Fruit fly (Drosophila melanogaster): ENCODE measurements around the gene CG9192.

Gene CG9192

dm6 chr3L:1204674-1205547 is 33.2 kb downstream of the CG9192 start, which contains the start of gene CG9119 (continued):
- TF ChIP-seq CG15011 (GFP tag; optimal IDR thresholded peaks at IDR 0.05) (peak; percentile 66), CG34422 (GFP tag; IDR thresholded peaks at IDR 0.05) (no peak), HLH3B (GFP tag; IDR thresholded peaks at IDR 0.05) (peak; percentile 39; the same call in 1 of the 2 replicates), Drgx (GFP tag; IDR thresholded peaks at IDR 0.05) (no peak), Bdp1 (GFP tag; optimal IDR thresholded peaks at IDR 0.05) (peak; percentile 15), phol (tag; optimal IDR thresholded peaks at IDR 0.05) (peak; percentile 60), CG3726 (GFP tag; IDR thresholded peaks at IDR 0.05) (0 out of 3 replicates have a peak, but pooled peaks have one; percentile 41), her (GFP tag; optimal IDR thresholded peaks at IDR 0.05) (peak; percentile 65), btn (GFP tag; optimal IDR thresholded peaks at IDR 0.05) (peak; percentile 39), tna (GFP tag; IDR thresholded peaks at IDR 0.05; ENCODE audit: partially characterized antibody) (no peak), CG30403 (GFP tag; optimal IDR thresholded peaks at IDR 0.05) (peak; percentile 64), crc (GFP tag; optimal IDR thresholded peaks at IDR 0.05) (peak; percentile 51), CG1603 (tag; optimal IDR thresholded peaks at IDR 0.05) (peak; percentile 59), eve (GFP tag; optimal IDR thresholded peaks at IDR 0.05) (no peak), Dad (GFP tag; optimal IDR thresholded peaks at IDR 0.05) (peak; percentile 22), Sin3A (optimal IDR thresholded peaks at IDR 0.05) (no peak), Ssrp (tag; optimal IDR thresholded peaks at IDR 0.05) (peak; percentile 59), D19A (tag; optimal IDR thresholded peaks at IDR 0.05) (peak; percentile 56), scrt (GFP tag; optimal IDR thresholded peaks at IDR 0.05) (peak; percentile 53), CG12659 (GFP tag; optimal IDR thresholded peaks at IDR 0.05) (peak; percentile 69), CG7745 (tag; optimal IDR thresholded peaks at IDR 0.05) (peak; percentile 11), Ptx1 (GFP tag; IDR thresholded peaks at IDR 0.05) (peak; percentile 72), CG2202 (tag; optimal IDR thresholded peaks at IDR 0.05) (peak; percentile 17), CG2129 (GFP tag; IDR thresholded peaks at IDR 0.05; ENCODE audit: partially characterized antibody) (no peak), MBD-R2 (GFP tag; IDR thresholded peaks at IDR 0.05) (no peak), CG42726 (GFP tag; IDR thresholded peaks at IDR 0.05; ENCODE audit: partially characterized antibody) (0 out of 2 replicates have a peak, but pooled peaks have one; percentile 14), dan (GFP tag; IDR thresholded peaks at IDR 0.05) (no peak), ken (GFP tag; IDR thresholded peaks at IDR 0.05) (no peak), jing (GFP tag; optimal IDR thresholded peaks at IDR 0.05) (peak; percentile 9), Dfd (GFP tag; optimal IDR thresholded peaks at IDR 0.05) (no peak), bigmax (GFP tag; optimal IDR thresholded peaks at IDR 0.05) (no peak), tup (GFP tag; optimal IDR thresholded peaks at IDR 0.05) (no peak), Bteb2 (GFP tag; optimal IDR thresholded peaks at IDR 0.05) (no peak), nerfin-1 (tag; optimal IDR thresholded peaks at IDR 0.05) (peak; percentile 59), B-H1 (GFP tag; IDR thresholded peaks at IDR 0.05) (0 out of 3 replicates have a peak, but pooled peaks have one; percentile 30), tin (GFP tag; optimal IDR thresholded peaks at IDR 0.05) (peak; percentile 13), CG11504 (tag; optimal IDR thresholded peaks at IDR 0.05) (peak; percentile 75), CG1529 (GFP tag; optimal IDR thresholded peaks at IDR 0.05) (peak; percentile 18), Opbp (GFP tag; IDR thresholded peaks at IDR 0.05; ENCODE audit: partially characterized antibody) (no peak), unc-4 (GFP tag; IDR thresholded peaks at IDR 0.05; ENCODE audit: partially characterized antibody) (no peak), Lpt (GFP tag; optimal IDR thresholded peaks at IDR 0.05) (no peak), HLH4C (GFP tag; IDR thresholded peaks at IDR 0.05; ENCODE audit: partially characterized antibody) (no peak), Mad (GFP tag; optimal IDR thresholded peaks at IDR 0.05) (peak; percentile 30), CG10543 (GFP tag; optimal IDR thresholded peaks at IDR 0.05) (peak; percentile 84), CG11398 (GFP tag; optimal IDR thresholded peaks at IDR 0.05) (no peak), CG7987 (GFP tag; optimal IDR thresholded peaks at IDR 0.05) (peak; percentile 71), CrebB (tag; optimal IDR thresholded peaks at IDR 0.05) (no peak), Dbx (GFP tag; IDR thresholded peaks at IDR 0.05) (peak; percentile 55; the same call in 1 of the 3 replicates), lbe (GFP tag; optimal IDR thresholded peaks at IDR 0.05) (no peak)

Measured in whole organism, embryonic.